Worm (Caenorhabditis elegans): ENCODE results near the gene Y39A1A.22.
A peak's percentile ranks its signal among the peaks of the same experiment; 100 is the strongest.

Y39A1A.22 gene

ce11 chrIII:10653479-10653878, 53.3 kb downstream of the Y39A1A.22 start:
- TF ChIP-seq aha-1 (tag) (peak; percentile 84), lin-29 (GFP tag; IDR thresholded peaks at IDR 0.05) (no peak)

- no peak for TF ChIP-seq R02D3.7 (tag; optimal IDR thresholded peaks at IDR 0.05)
- no peak for TF ChIP-seq skn-1 (tag; optimal IDR thresholded peaks at IDR 0.05)
- TF ChIP-seq ama-1 (optimal IDR thresholded peaks at IDR 0.05) = no peak
- TF ChIP-seq attf-4 (tag; optimal IDR thresholded peaks at IDR 0.05) = no peak
- no peak for TF ChIP-seq snpc-1.2 (GFP tag; IDR thresholded peaks at IDR 0.05)
- no peak for TF ChIP-seq Y5F2A.4 (GFP tag; optimal IDR thresholded peaks at IDR 0.05)
- TF ChIP-seq nhr-41 (GFP tag; IDR thresholded peaks at IDR 0.05) = no peak
- no peak for TF ChIP-seq hmg-1.1 (GFP tag; IDR thresholded peaks at IDR 0.05)
- TF ChIP-seq lin-39 (tag; optimal IDR thresholded peaks at IDR 0.05) = no peak
- no peak for TF ChIP-seq daf-12 (tag; optimal IDR thresholded peaks at IDR 0.05)
Observed at ce11 chrIII:10652833-10653232, 54.0 kb downstream of the Y39A1A.22 start.

Data from whole organism, L4 larva.